Worm (Caenorhabditis elegans): ENCODE data around the gene srx-41.
"Not testable (repeated sequence)": the region's sequence is repeated elsewhere in the genome, so short reads cannot be mapped to it uniquely, and the experiment has no call there.

The srx-41 gene

DNA sequence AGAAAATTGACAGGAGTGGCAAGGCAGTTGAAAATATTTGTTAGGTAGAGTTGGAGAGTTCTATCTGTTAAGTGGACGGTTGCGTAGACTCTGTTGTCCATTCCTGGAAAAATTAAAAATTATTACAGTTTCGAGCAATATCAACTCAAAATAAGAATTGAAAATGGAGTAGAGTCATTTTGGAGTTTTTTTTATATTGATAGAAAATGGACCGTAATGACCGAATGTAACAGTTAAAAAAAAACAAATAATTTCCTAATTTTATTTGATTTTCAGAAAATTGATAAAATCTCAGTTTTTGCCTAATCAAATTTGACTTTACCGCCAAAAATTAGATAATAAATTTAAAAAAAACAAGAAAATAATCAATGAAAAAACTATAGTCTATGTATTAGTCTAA, 10.0 kb downstream of the srx-41 start, which contains the start of gene F59B1.4:
F59B1.4 (minus strand) TSS at position 101 of the 400 bp plus-strand sequence.
- no peak for TF ChIP-seq unc-130 (GFP tag; optimal IDR thresholded peaks at IDR 0.05)
- TF ChIP-seq repo-1 (tag; optimal IDR thresholded peaks at IDR 0.05): no peak
- TF ChIP-seq madf-6 (GFP tag; IDR thresholded peaks at IDR 0.05): no peak
- TF ChIP-seq F52B5.7 (tag; optimal IDR thresholded peaks at IDR 0.05): no peak
- TF ChIP-seq lsl-1 (GFP tag; optimal IDR thresholded peaks at IDR 0.05): no peak
- no peak for TF ChIP-seq F37B4.10 (GFP tag; IDR thresholded peaks at IDR 0.05)
- no peak for TF ChIP-seq snpc-3.4 (tag; optimal IDR thresholded peaks at IDR 0.05)
- no peak for TF ChIP-seq ceh-58 (GFP tag; IDR thresholded peaks at IDR 0.05)
- no peak for TF ChIP-seq athp-1 (tag; optimal IDR thresholded peaks at IDR 0.05)
- no peak for TF ChIP-seq C06A6.2 (GFP tag; conservative IDR thresholded peaks at IDR 0.05)
- TF ChIP-seq him-1 (tag; optimal IDR thresholded peaks at IDR 0.05): no peak
- TF ChIP-seq Y95B8A.8 (GFP tag; IDR thresholded peaks at IDR 0.05): no peak

DNA sequence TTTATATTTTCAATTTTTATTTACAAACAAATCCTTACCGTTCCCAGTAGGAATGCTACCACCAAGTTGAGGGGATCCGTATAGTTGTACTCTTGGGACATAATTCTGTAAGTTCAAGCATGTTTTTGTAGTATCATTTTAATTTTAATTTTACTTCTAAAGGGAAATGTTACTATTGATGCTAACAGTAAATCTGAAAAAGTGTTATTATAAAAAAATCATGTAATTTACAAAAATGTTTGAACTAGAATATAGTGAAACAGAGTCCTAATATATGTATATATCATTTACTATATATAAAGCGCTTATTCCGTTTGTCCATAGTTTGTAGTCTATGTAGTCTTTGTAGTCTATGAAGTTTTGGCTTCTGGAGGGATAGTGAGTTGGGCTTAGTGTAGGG, 16.4 kb downstream of the srx-41 start, which contains the start of gene srx-93:
srx-93 (minus strand) TSS at position 101 of the 400 bp plus-strand sequence.
- not testable (repeated sequence) for TF ChIP-seq pha-4 (tag; optimal IDR thresholded peaks at IDR 0.05); mel-28 (tag; optimal IDR thresholded peaks at IDR 0.05; ENCODE audit: borderline replicate concordance); zfh-2 (GFP tag; conservative IDR thresholded peaks at IDR 0.05)

ce11 chrV:3616844-3617243, 20.1 kb downstream of the srx-41 start:
- TF ChIP-seq F57C9.4 (tag; optimal IDR thresholded peaks at IDR 0.05) (no peak), hsf-1 (GFP tag; IDR thresholded peaks at IDR 0.05) (no peak), chd-7 (tag; optimal IDR thresholded peaks at IDR 0.05) (no peak), egl-44 (GFP tag; IDR thresholded peaks at IDR 0.05) (no peak), F10E7.11 (tag; optimal IDR thresholded peaks at IDR 0.05) (no peak), snpc-3.4 (tag; optimal IDR thresholded peaks at IDR 0.05) (no peak), him-1 (tag; optimal IDR thresholded peaks at IDR 0.05) (no peak), F33H1.4 (GFP tag; IDR thresholded peaks at IDR 0.05) (no peak), ztf-3 (GFP tag; optimal IDR thresholded peaks at IDR 0.05) (no peak), nfya-1 (tag; optimal IDR thresholded peaks at IDR 0.05; ENCODE audit: borderline replicate concordance, insufficient read depth) (no peak), ztf-22 (GFP tag; optimal IDR thresholded peaks at IDR 0.05) (no peak), Y95B8A.8 (GFP tag; IDR thresholded peaks at IDR 0.05) (no peak), nhr-90 (tag; optimal IDR thresholded peaks at IDR 0.05) (no peak), gei-17 (GFP tag; optimal IDR thresholded peaks at IDR 0.05) (no peak), F55B11.4 (tag; optimal IDR thresholded peaks at IDR 0.05; ENCODE audit: borderline replicate concordance, insufficient read depth) (no peak), bed-2 (GFP tag; IDR thresholded peaks at IDR 0.05) (no peak), atf-7 (tag; optimal IDR thresholded peaks at IDR 0.05) (no peak)

DNA sequence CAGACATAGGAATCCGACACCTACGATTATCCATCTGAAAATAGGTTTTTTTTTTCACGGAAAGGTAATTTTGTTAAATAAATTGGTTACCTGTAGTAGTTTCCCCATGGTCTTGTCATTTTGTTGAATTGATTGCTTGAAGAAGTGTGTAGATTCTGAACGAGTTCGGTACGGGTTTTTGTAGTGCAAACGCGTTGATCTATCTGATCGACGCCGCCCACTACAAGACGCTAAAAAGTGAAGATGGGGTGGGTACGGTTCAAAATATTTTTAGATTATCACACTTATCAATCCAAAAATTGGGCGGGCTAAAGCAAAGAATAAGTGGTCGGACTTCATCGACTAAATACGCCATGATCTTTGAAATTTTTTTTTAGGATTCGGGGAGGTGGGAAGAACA, 22.6 kb downstream of the srx-41 start, which contains the start of gene T22F3.11:
T22F3.11 (minus strand) TSS at position 157 of the 400 bp plus-strand sequence.
- TF ChIP-seq ztf-3 (GFP tag; optimal IDR thresholded peaks at IDR 0.05) (no peak), F55B11.4 (tag; optimal IDR thresholded peaks at IDR 0.05; ENCODE audit: borderline replicate concordance, insufficient read depth) (no peak), snpc-4 (GFP tag; optimal IDR thresholded peaks at IDR 0.05) (no peak), snpc-4 (tag; optimal IDR thresholded peaks at IDR 0.05) (no peak), zfh-2 (GFP tag; conservative IDR thresholded peaks at IDR 0.05) (no peak), aptf-3 (GFP tag; IDR thresholded peaks at IDR 0.05) (no peak), sptf-2 (GFP tag; optimal IDR thresholded peaks at IDR 0.05) (no peak), F10E7.11 (tag; optimal IDR thresholded peaks at IDR 0.05) (no peak), unc-62 (GFP tag; optimal IDR thresholded peaks at IDR 0.05) (no peak), ceh-79 (tag; optimal IDR thresholded peaks at IDR 0.05) (no peak), die-1 (tag; optimal IDR thresholded peaks at IDR 0.05) (no peak), attf-5 (GFP tag; optimal IDR thresholded peaks at IDR 0.05) (no peak), nfya-2 (GFP tag; IDR thresholded peaks at IDR 0.05) (no peak), lin-40 (tag; optimal IDR thresholded peaks at IDR 0.05) (no peak), nfya-1 (tag; optimal IDR thresholded peaks at IDR 0.05; ENCODE audit: borderline replicate concordance, insufficient read depth) (no peak), bed-2 (GFP tag; IDR thresholded peaks at IDR 0.05) (no peak), Y79H2A.3 (GFP tag; conservative IDR thresholded peaks at IDR 0.05) (no peak)

Measured in whole organism, young adult.